Worm (Caenorhabditis elegans) whole organism, L1 larva: ENCODE measurements around the gene srsy-2.

Experiments used
- C04F5.9 ChIP-seq: sonication (generic microtip); optimal IDR thresholded peaks from 2 replicates; lab custom pipeline; 2016; ENCODE audit warnings: missing genetic modification characterization, missing compliant biosample characterization
- F16B12.6 ChIP-seq: fragments of 150-350 bp; optimal IDR thresholded peaks from 2 replicates; lab custom pipeline; 2014; ENCODE audit warnings: missing biosample characterization, missing genetic modification characterization
- aha-1 ChIP-seq: fragments of 150-350 bp; optimal IDR thresholded peaks from 2 replicates; lab custom pipeline; 2014; ENCODE audit warnings: missing biosample characterization, missing genetic modification characterization
- alr-1 ChIP-seq: fragments of 200-800 bp; sonication (Bioruptor generic); optimal IDR thresholded peaks from 2 replicates; lab custom pipeline; 2018; ENCODE audit warnings: borderline replicate concordance, mild to moderate bottlenecking, missing genetic modification characterization, missing compliant biosample characterization
- aly-2 ChIP-seq: fragments of 150-350 bp; optimal IDR thresholded peaks from 2 replicates; lab custom pipeline; 2014; ENCODE audit warnings: missing biosample characterization, missing genetic modification characterization
- blmp-1 ChIP-seq: fragments of 150-350 bp; optimal IDR thresholded peaks from 2 replicates; lab custom pipeline; 2014; ENCODE audit warnings: missing biosample characterization, missing genetic modification characterization
- ceh-82 ChIP-seq, 3 experiments: fragments of 150-350 bp in 1 of 3; sonication (generic microtip) in 2 of 3; optimal IDR thresholded peaks; 2 replicates each; lab custom pipeline; 2014 to 2017; ENCODE audit warnings: missing biosample characterization in 3 of 3, missing genetic modification characterization in 3 of 3
- ceh-90 ChIP-seq: sonication (generic microtip); optimal IDR thresholded peaks from 2 replicates; lab custom pipeline; 2016; ENCODE audit warnings: missing genetic modification characterization, missing compliant biosample characterization
- egl-13 ChIP-seq: sonication (generic microtip); optimal IDR thresholded peaks from 2 replicates; lab custom pipeline; 2016; ENCODE audit warnings: missing genotype, missing genetic modification reagents, missing genetic modification characterization, missing compliant biosample characterization
- egl-27 ChIP-seq, 2 experiments: fragments of 150-350 bp in 1 of 2; sonication (generic microtip); optimal IDR thresholded peaks; 3 replicates each; lab custom pipeline; 2017 to 2018; ENCODE audit warnings: missing biosample characterization in 2 of 2, missing genetic modification characterization in 2 of 2, missing genetic modification reagents in 2 of 2
- hlh-17 ChIP-seq: fragments of 200-800 bp; sonication (Bioruptor generic); optimal IDR thresholded peaks from 2 replicates; lab custom pipeline; 2018; ENCODE audit warnings: missing genetic modification characterization, mild to moderate bottlenecking, missing compliant biosample characterization, moderate library complexity, borderline replicate concordance
- irx-1 ChIP-seq: sonication (generic microtip); optimal IDR thresholded peaks from 2 replicates; lab custom pipeline; 2016; ENCODE audit warnings: missing genetic modification characterization, missing compliant biosample characterization
- isw-1 ChIP-seq: fragments of 200-800 bp; sonication (Bioruptor generic); IDR thresholded peaks from 2 replicates; pipeline ENCODE4 v1.3.6; 2022; ENCODE audit warnings: missing genetic modification characterization, missing compliant biosample characterization
- lin-13 ChIP-seq: fragments of 150-350 bp; optimal IDR thresholded peaks from 2 replicates; lab custom pipeline; 2014; ENCODE audit warnings: missing biosample characterization, missing genetic modification reagents, missing genetic modification characterization
- lin-14 ChIP-seq: fragments of 200-800 bp; sonication (Bioruptor generic); optimal IDR thresholded peaks from 2 replicates; lab custom pipeline; 2018; ENCODE audit warnings: mild to moderate bottlenecking, missing genetic modification characterization, moderate library complexity, missing compliant biosample characterization
- lin-35 ChIP-seq, 2 experiments: fragments of 150-350 bp; optimal IDR thresholded peaks; 2 replicates each; lab custom pipeline; 2014; ENCODE audit warnings: missing biosample characterization in 2 of 2, missing genetic modification characterization in 2 of 2, missing genetic modification reagents in 2 of 2
- mdl-1 ChIP-seq, 2 experiments: fragments of 150-350 bp; optimal IDR thresholded peaks; 2 replicates each; lab custom pipeline; 2014 to 2017; ENCODE audit warnings: missing biosample characterization in 2 of 2, missing genetic modification characterization in 2 of 2, inconsistent platforms in 1 of 2
- mep-1 ChIP-seq: fragments of 150-350 bp; optimal IDR thresholded peaks from 2 replicates; lab custom pipeline; 2014; ENCODE audit warnings: missing biosample characterization, missing genetic modification characterization
- nhr-11 ChIP-seq: fragments of 150-350 bp; optimal IDR thresholded peaks from 2 replicates; lab custom pipeline; 2014; ENCODE audit warnings: missing biosample characterization, missing genetic modification characterization
- nhr-12 ChIP-seq: sonication (generic microtip); optimal IDR thresholded peaks from 2 replicates; lab custom pipeline; 2017; ENCODE audit warnings: missing biosample characterization, missing genetic modification characterization
- nhr-19 ChIP-seq: fragments of 200-800 bp; sonication (Bioruptor generic); conservative IDR thresholded peaks from 2 replicates; pipeline ENCODE4 v1.3.6; 2022; ENCODE audit warnings: missing genetic modification characterization, missing compliant biosample characterization
- nhr-20 ChIP-seq: sonication (generic microtip); optimal IDR thresholded peaks from 2 replicates; lab custom pipeline; 2016; ENCODE audit warnings: mild to moderate bottlenecking, missing genetic modification characterization, missing compliant biosample characterization
- nhr-237 ChIP-seq: fragments of 150-350 bp; optimal IDR thresholded peaks from 2 replicates; lab custom pipeline; 2014; ENCODE audit warnings: missing biosample characterization, missing genetic modification characterization
- nhr-71 ChIP-seq: sonication (generic microtip); optimal IDR thresholded peaks from 2 replicates; lab custom pipeline; 2016; ENCODE audit warnings: mild to moderate bottlenecking, missing genetic modification characterization, moderate library complexity, missing compliant biosample characterization
- nhr-76 ChIP-seq: sonication (generic microtip); optimal IDR thresholded peaks from 2 replicates; lab custom pipeline; 2017; ENCODE audit warnings: missing biosample characterization, missing genetic modification characterization
- nhr-77 ChIP-seq: fragments of 150-350 bp; optimal IDR thresholded peaks from 2 replicates; lab custom pipeline; 2014; ENCODE audit warnings: missing biosample characterization, missing genetic modification characterization
- nhr-84 ChIP-seq: sonication (generic microtip); optimal IDR thresholded peaks from 2 replicates; lab custom pipeline; 2017; ENCODE audit warnings: missing biosample characterization, missing genetic modification characterization
- nhr-85 ChIP-seq: sonication (generic microtip); peaks from one replicate; lab custom pipeline; 2016; ENCODE audit warnings: missing genetic modification characterization, inconsistent platforms, missing compliant biosample characterization
- nhr-90 ChIP-seq: sonication (generic microtip); optimal IDR thresholded peaks from 2 replicates; lab custom pipeline; 2016; ENCODE audit warnings: mild to moderate bottlenecking, missing genetic modification characterization, missing compliant biosample characterization; ENCODE audit not compliant: poor library complexity
- pag-3 ChIP-seq: sonication (generic microtip); optimal IDR thresholded peaks from 2 replicates; lab custom pipeline; 2017; ENCODE audit warnings: missing genetic modification characterization, mild to moderate bottlenecking, missing compliant biosample characterization, antibody characterized with exemption, borderline replicate concordance; ENCODE audit not compliant: insufficient read depth
- pqm-1 ChIP-seq: sonication (generic microtip); optimal IDR thresholded peaks from 3 replicates; lab custom pipeline; 2017; ENCODE audit warnings: missing biosample characterization, missing genetic modification characterization
- skn-1 ChIP-seq: fragments of 150-350 bp; optimal IDR thresholded peaks from 2 replicates; lab custom pipeline; 2014; ENCODE audit warnings: missing biosample characterization, missing genetic modification characterization
- snpc-4 ChIP-seq: fragments of 150-350 bp; optimal IDR thresholded peaks from 2 replicates; lab custom pipeline; 2014; ENCODE audit warnings: missing biosample characterization, missing genetic modification characterization
- swsn-7 ChIP-seq: sonication (generic microtip); optimal IDR thresholded peaks from 2 replicates; lab custom pipeline; 2016; ENCODE audit warnings: missing genetic modification characterization, missing compliant biosample characterization
- unc-30 ChIP-seq: sonication (generic microtip); optimal IDR thresholded peaks from 2 replicates; lab custom pipeline; 2017; ENCODE audit warnings: missing biosample characterization, missing genetic modification characterization
- unc-62 ChIP-seq: fragments of 150-350 bp; optimal IDR thresholded peaks from 2 replicates; lab custom pipeline; 2014; ENCODE audit warnings: missing biosample characterization, missing genetic modification reagents, missing genetic modification characterization
- vab-15 ChIP-seq: sonication (generic microtip); optimal IDR thresholded peaks from 2 replicates; lab custom pipeline; 2017; ENCODE audit warnings: missing genotype, mild to moderate bottlenecking, missing genetic modification characterization, missing compliant biosample characterization
- zip-4 ChIP-seq: fragments of 200-800 bp; sonication (Bioruptor generic); optimal IDR thresholded peaks from 2 replicates; lab custom pipeline; 2018; ENCODE audit warnings: mild to moderate bottlenecking, missing genetic modification characterization, moderate library complexity, missing compliant biosample characterization
- ztf-11 ChIP-seq, 2 experiments: sonication (generic microtip); optimal IDR thresholded peaks; 2 replicates each; lab custom pipeline; 2016 to 2017; ENCODE audit warnings: missing genetic modification characterization in 2 of 2, missing biosample characterization in 1 of 2, missing compliant biosample characterization in 1 of 2
- ztf-4 ChIP-seq: fragments of 150-350 bp; optimal IDR thresholded peaks from 2 replicates; lab custom pipeline; 2014; ENCODE audit warnings: missing biosample characterization, missing genetic modification characterization

Gene srsy-2

ce11 chrII:6230116-6230515 lies 3.2 kb upstream of the srsy-2 start:
- no peak for TF ChIP-seq nhr-20 (tag; lab: Kevin White, UChicago)
- peak; percentile 64 for TF ChIP-seq lin-14

ce11 chrII:6223755-6224154 lies 3.1 kb downstream of the srsy-2 start:
- TF ChIP-seq ceh-90 (tag; lab: Kevin White, UChicago), result no peak
- TF ChIP-seq nhr-84 (tag; lab: Kevin White, UChicago), result no peak
- peak; percentile 57 for TF ChIP-seq nhr-85 (tag; lab: Kevin White, UChicago)
- TF ChIP-seq blmp-1 (tag; lab: Kevin White, UChicago), result peak; percentile 81

- no peak for TF ChIP-seq ceh-90 (tag; lab: Kevin White, UChicago)
- no peak for TF ChIP-seq nhr-11 (tag; lab: Kevin White, UChicago)
- no peak for TF ChIP-seq nhr-19 (GFP tag; lab: Robert Waterston, UW)
- TF ChIP-seq nhr-12, result no peak
- TF ChIP-seq aha-1, result no peak
- no peak for TF ChIP-seq nhr-76
- no peak for TF ChIP-seq zip-4
- no peak for TF ChIP-seq blmp-1 (tag; lab: Kevin White, UChicago)
- no peak for TF ChIP-seq egl-13 (tag; lab: Kevin White, UChicago)
- TF ChIP-seq egl-27 (tag; optimal IDR thresholded peaks at IDR 0.05; lab: Kevin White, UChicago), result no peak
- TF ChIP-seq C04F5.9 (tag; lab: Kevin White, UChicago), result no peak
- no peak for TF ChIP-seq ztf-11 (tag; optimal IDR thresholded peaks at IDR 0.05; lab: Kevin White, UChicago)
- TF ChIP-seq ztf-4 (tag; lab: Kevin White, UChicago), result no peak
- TF ChIP-seq lin-13 (GFP tag; lab: Kevin White, UChicago), result no peak
Measured at ce11 chrII:6222558-6222957, 4.3 kb downstream of the srsy-2 start, which contains the start of gene C30B5.6. TSS of gene C30B5.6 (minus strand) at chrII:6222658.

ce11 chrII:6221470-6221869 lies 5.4 kb downstream of the srsy-2 start:
- TF ChIP-seq nhr-71 (tag; lab: Kevin White, UChicago) (no peak), nhr-77 (no peak), egl-27 (tag; optimal IDR thresholded peaks at IDR 0.05; lab: Kevin White, UChicago) (no peak), isw-1 (GFP tag; lab: Robert Waterston, UW) (no peak), mdl-1 (tag; optimal IDR thresholded peaks at IDR 0.05; lab: Kevin White, UChicago) (no peak), lin-35 (GFP tag; optimal IDR thresholded peaks at IDR 0.05; lab: Kevin White, UChicago) (no peak), vab-15 (no peak), swsn-7 (tag; lab: Kevin White, UChicago) (no peak), nhr-84 (tag; lab: Kevin White, UChicago) (no peak), unc-30 (no peak), zip-4 (no peak), irx-1 (tag; lab: Kevin White, UChicago) (no peak), alr-1 (tag; lab: Kevin White, UChicago) (no peak), unc-62 (GFP tag; lab: Kevin White, UChicago) (no peak), F16B12.6 (tag; lab: Kevin White, UChicago) (no peak)

ce11 chrII:6219346-6219745 lies 7.5 kb downstream of the srsy-2 start, which contains the start of gene mks-2:
TSS of gene mks-2 (minus strand) at chrII:6219446.
- TF ChIP-seq nhr-85 (tag; lab: Kevin White, UChicago), result no peak
- no peak for TF ChIP-seq nhr-90
- no peak for TF ChIP-seq pag-3 (tag; lab: Kevin White, UChicago)
- TF ChIP-seq mep-1, result no peak
- TF ChIP-seq egl-13 (tag; lab: Kevin White, UChicago), result no peak
- TF ChIP-seq ceh-82 (tag; optimal IDR thresholded peaks at IDR 0.05; lab: Kevin White, UChicago), result no peak
- TF ChIP-seq skn-1, result no peak
- no peak for TF ChIP-seq snpc-4 (tag; lab: Kevin White, UChicago)
- no peak for TF ChIP-seq unc-30
- no peak for TF ChIP-seq hlh-17 (GFP tag; lab: Kevin White, UChicago)
- no peak for TF ChIP-seq nhr-11 (tag; lab: Kevin White, UChicago)
- TF ChIP-seq nhr-237 (tag; lab: Kevin White, UChicago), result no peak
- no peak for TF ChIP-seq aly-2 (tag; lab: Kevin White, UChicago)
- no peak for TF ChIP-seq pqm-1
